Worm (Caenorhabditis elegans) whole organism, L4 larva: ENCODE data around the gene memi-2.

Source experiments
- T20F7.1 ChIP-seq: fragments of 200-800 bp; sonication (Bioruptor generic); optimal IDR thresholded peaks from 2 replicates; lab custom pipeline; 2018; ENCODE audit warnings: mild to moderate bottlenecking, missing genetic modification characterization, missing compliant biosample characterization
- T26A8.4 ChIP-seq: fragments of 200-800 bp; sonication (Bioruptor generic); IDR thresholded peaks from 2 replicates; pipeline ENCODE4 v1.3.6; 2022; ENCODE audit warnings: missing genetic modification characterization, missing compliant biosample characterization
- Y75B8A.6 ChIP-seq: fragments of 200-800 bp; sonication (Bioruptor generic); IDR thresholded peaks from 2 replicates; pipeline ENCODE4 v1.3.6; 2022; ENCODE audit warnings: missing genetic modification reagents, missing genetic modification characterization, missing compliant biosample characterization
- ZK546.5 ChIP-seq, 2 experiments: sonication (generic microtip); optimal IDR thresholded peaks; 2 replicates each; lab custom pipeline; 2017; ENCODE audit warnings: missing biosample characterization in 2 of 2, missing genetic modification characterization in 2 of 2
- aha-1 ChIP-seq: fragments of 150-350 bp; peaks from one replicate; lab custom pipeline; 2014; ENCODE audit warnings: missing biosample characterization, missing genetic modification characterization
- attf-4 ChIP-seq: sonication (generic microtip); optimal IDR thresholded peaks from 3 replicates; lab custom pipeline; 2017; ENCODE audit warnings: missing biosample characterization, missing genetic modification characterization
- ceh-20 ChIP-seq: fragments of 200-800 bp; sonication (Bioruptor generic); IDR thresholded peaks from 2 replicates; pipeline ENCODE4 v1.3.6; 2022; ENCODE audit warnings: missing genetic modification reagents, missing genetic modification characterization, missing compliant biosample characterization
- ceh-28 ChIP-seq: fragments of 150-350 bp; optimal IDR thresholded peaks from 2 replicates; lab custom pipeline; 2014; ENCODE audit warnings: missing biosample characterization, missing genetic modification reagents, missing genetic modification characterization
- ceh-62 ChIP-seq: sonication (generic microtip); optimal IDR thresholded peaks from 2 replicates; lab custom pipeline; 2017; ENCODE audit warnings: missing biosample characterization, missing genetic modification characterization
- ctbp-1 ChIP-seq: fragments of 200-800 bp; sonication (Bioruptor generic); IDR thresholded peaks from 2 replicates; pipeline ENCODE4 v1.3.6; 2022; ENCODE audit warnings: missing genetic modification reagents, missing genetic modification characterization, missing compliant biosample characterization
- dmd-8 ChIP-seq: fragments of 200-800 bp; sonication (Bioruptor generic); IDR thresholded peaks from 2 replicates; pipeline ENCODE4 v1.3.6; 2022; ENCODE audit warnings: missing genetic modification characterization, missing compliant biosample characterization
- duxl-1 ChIP-seq: sonication (generic microtip); optimal IDR thresholded peaks from 2 replicates; lab custom pipeline; 2016; ENCODE audit warnings: mild to moderate bottlenecking, missing genetic modification characterization, moderate library complexity, missing compliant biosample characterization; ENCODE audit not compliant: poor library complexity
- fkh-10 ChIP-seq: fragments of 150-350 bp; optimal IDR thresholded peaks from 2 replicates; lab custom pipeline; 2014; ENCODE audit warnings: missing biosample characterization, missing genetic modification reagents, missing genetic modification characterization
- fos-1 ChIP-seq: fragments of 150-350 bp; optimal IDR thresholded peaks from 2 replicates; lab custom pipeline; 2014; ENCODE audit warnings: missing biosample characterization, missing genetic modification characterization
- hlh-30 ChIP-seq: sonication (generic microtip); optimal IDR thresholded peaks from 2 replicates; lab custom pipeline; 2017; ENCODE audit warnings: antibody characterized with exemption, mild to moderate bottlenecking, missing genetic modification characterization, missing compliant biosample characterization; ENCODE audit not compliant: insufficient read depth
- hmg-1.1 ChIP-seq: fragments of 200-800 bp; sonication (Bioruptor generic); IDR thresholded peaks from 2 replicates; pipeline ENCODE4 v1.3.6; 2022; ENCODE audit warnings: missing genetic modification reagents, missing genetic modification characterization, missing compliant biosample characterization
- jun-1 ChIP-seq: fragments of 150-350 bp; optimal IDR thresholded peaks from 2 replicates; lab custom pipeline; 2014; ENCODE audit warnings: missing biosample characterization, missing genetic modification reagents, missing genetic modification characterization
- lin-13 ChIP-seq: fragments of 150-350 bp; optimal IDR thresholded peaks from 2 replicates; lab custom pipeline; 2014; ENCODE audit warnings: missing biosample characterization, missing genetic modification reagents, missing genetic modification characterization
- lin-38 ChIP-seq: fragments of 200-800 bp; sonication (Bioruptor generic); IDR thresholded peaks from 2 replicates; pipeline ENCODE4 v1.3.6; 2022; ENCODE audit warnings: missing genetic modification reagents, missing genetic modification characterization, missing compliant biosample characterization
- madf-9 ChIP-seq: fragments of 200-800 bp; sonication (Bioruptor generic); conservative IDR thresholded peaks from 2 replicates; pipeline ENCODE4 v1.3.6; 2022; ENCODE audit warnings: missing genetic modification reagents, missing genetic modification characterization, missing compliant biosample characterization
- mes-2 ChIP-seq: sonication (generic microtip); optimal IDR thresholded peaks from 2 replicates; lab custom pipeline; 2016; ENCODE audit warnings: missing genotype, mild to moderate bottlenecking, missing genetic modification characterization, missing compliant biosample characterization; ENCODE audit not compliant: poor library complexity, severe bottlenecking
- mxl-2 ChIP-seq: fragments of 200-800 bp; sonication (Bioruptor generic); conservative IDR thresholded peaks from 2 replicates; pipeline ENCODE4 v1.3.6; 2022; ENCODE audit warnings: missing genetic modification reagents, missing genetic modification characterization, missing compliant biosample characterization
- nhr-10 ChIP-seq: fragments of 150-350 bp; optimal IDR thresholded peaks from 2 replicates; lab custom pipeline; 2014; ENCODE audit warnings: missing biosample characterization, missing genetic modification characterization
- nhr-102 ChIP-seq: sonication (generic microtip); optimal IDR thresholded peaks from 2 replicates; lab custom pipeline; 2016; ENCODE audit warnings: mild to moderate bottlenecking, missing genetic modification characterization, moderate library complexity, missing compliant biosample characterization
- nhr-237 ChIP-seq: sonication (generic microtip); optimal IDR thresholded peaks from 2 replicates; lab custom pipeline; 2017; ENCODE audit warnings: missing biosample characterization, missing genetic modification characterization
- nhr-28 ChIP-seq: fragments of 150-350 bp; optimal IDR thresholded peaks from 2 replicates; lab custom pipeline; 2014; ENCODE audit warnings: missing biosample characterization, missing genetic modification characterization
- nhr-42 ChIP-seq: fragments of 200-800 bp; sonication (Bioruptor generic); IDR thresholded peaks from 2 replicates; pipeline ENCODE4 v1.3.6; 2022; ENCODE audit warnings: missing genetic modification characterization, missing compliant biosample characterization
- nhr-77 ChIP-seq: fragments of 150-350 bp; optimal IDR thresholded peaks from 2 replicates; lab custom pipeline; 2014; ENCODE audit warnings: missing biosample characterization, missing genetic modification characterization
- pha-4 ChIP-seq, 2 experiments: fragments of 150-350 bp in 1 of 2; fragments of 200-800 bp in 1 of 2; sonication (Bioruptor generic) in 1 of 2; IDR thresholded peaks in 1 of 2; optimal IDR thresholded peaks in 1 of 2; 2 replicates each; pipeline versions ENCODE4 v1.3.6 to Lab custom; 2014 to 2022; ENCODE audit warnings: missing genetic modification characterization in 2 of 2, missing genetic modification reagents in 2 of 2, missing biosample characterization in 1 of 2, missing compliant biosample characterization in 1 of 2
- rbr-2 ChIP-seq: sonication (generic microtip); optimal IDR thresholded peaks from 2 replicates; lab custom pipeline; 2016; ENCODE audit warnings: missing genotype, missing genetic modification characterization, missing compliant biosample characterization
- skn-1 ChIP-seq: fragments of 150-350 bp; optimal IDR thresholded peaks from 2 replicates; lab custom pipeline; 2014; ENCODE audit warnings: missing biosample characterization, missing genetic modification characterization
- snpc-1.2 ChIP-seq: fragments of 200-800 bp; sonication (Bioruptor generic); IDR thresholded peaks from 2 replicates; pipeline ENCODE4 v1.3.6; 2022; ENCODE audit warnings: missing genetic modification reagents, missing genetic modification characterization, missing compliant biosample characterization
- spr-3 ChIP-seq: fragments of 200-800 bp; sonication (Bioruptor generic); optimal IDR thresholded peaks from 2 replicates; lab custom pipeline; 2018; ENCODE audit warnings: mild to moderate bottlenecking, missing genetic modification characterization, missing compliant biosample characterization
- unc-130 ChIP-seq: sonication (generic microtip); optimal IDR thresholded peaks from 2 replicates; lab custom pipeline; 2016; ENCODE audit warnings: missing genetic modification reagents, missing genetic modification characterization, missing compliant biosample characterization
- unc-62 ChIP-seq, 3 experiments: fragments of 150-350 bp in 1 of 3; sonication (generic microtip); optimal IDR thresholded peaks in 2 of 3; peaks in 1 of 3; 1 replicate in 1 of 3; 2 replicates in 2 of 3; lab custom pipeline; 2014 to 2017; ENCODE audit warnings: missing biosample characterization in 3 of 3, missing genetic modification characterization in 3 of 3, missing genetic modification reagents in 3 of 3, missing genotype in 1 of 3
- vab-7 ChIP-seq: fragments of 200-800 bp; sonication (Bioruptor generic); IDR thresholded peaks from 2 replicates; pipeline ENCODE4 v1.3.6; 2022; ENCODE audit warnings: missing genetic modification reagents, missing genetic modification characterization, missing compliant biosample characterization
- zag-1 ChIP-seq: fragments of 150-350 bp; optimal IDR thresholded peaks from 2 replicates; lab custom pipeline; 2014; ENCODE audit warnings: missing biosample characterization, missing genetic modification characterization
- zip-2 ChIP-seq: fragments of 150-350 bp; optimal IDR thresholded peaks from 2 replicates; lab custom pipeline; 2014; ENCODE audit warnings: missing biosample characterization, missing genetic modification characterization
- ztf-7 ChIP-seq: fragments of 150-350 bp; optimal IDR thresholded peaks from 2 replicates; lab custom pipeline; 2014; ENCODE audit warnings: missing biosample characterization, missing genetic modification characterization

memi-2 gene

DNA sequence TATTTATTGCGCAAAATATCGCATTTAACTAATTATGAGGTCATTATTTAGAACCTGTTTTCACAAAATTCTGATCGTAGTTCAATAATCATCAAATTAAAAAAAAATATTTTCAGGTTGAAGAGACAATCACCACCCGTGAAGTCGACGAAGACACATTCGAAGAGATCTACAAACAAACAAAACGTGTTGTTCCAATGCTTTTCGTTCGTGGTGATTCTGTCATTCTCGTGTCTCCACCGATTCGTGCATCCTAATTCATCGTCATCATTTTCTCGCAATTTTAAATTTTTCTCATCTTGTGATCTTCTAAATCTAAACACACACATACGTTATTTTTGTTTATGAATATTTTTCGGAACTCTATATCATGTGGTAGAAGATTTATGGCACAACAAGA, 11.5 kb downstream of the memi-2 start (continued):
- TF ChIP-seq mes-2 (tag; lab: Kevin White, UChicago) (peak; percentile 55), ceh-62 (no peak), jun-1 (peak; percentile 13), snpc-1.2 (GFP tag; lab: Robert Waterston, UW) (no peak), hlh-30 (tag; lab: Kevin White, UChicago) (peak; percentile 65), attf-4 (tag; lab: Kevin White, UChicago) (no peak), T26A8.4 (GFP tag; lab: Robert Waterston, UW) (peak; percentile 69), skn-1 (tag; lab: Kevin White, UChicago) (no peak), ztf-7 (tag; lab: Kevin White, UChicago) (no peak), ceh-20 (peak; percentile 48; the same call in 1 of the 2 replicates), nhr-237 (tag; lab: Kevin White, UChicago) (no peak), ZK546.5 (tag; optimal IDR thresholded peaks at IDR 0.05; lab: Kevin White, UChicago) (no peak), dmd-8 (GFP tag; lab: Robert Waterston, UW) (0 out of 2 replicates have a peak, but pooled peaks have one; percentile 35), nhr-42 (peak; percentile 39; the same call in 1 of the 2 replicates), unc-130 (no peak), lin-38 (GFP tag; lab: Robert Waterston, UW) (peak; percentile 70), rbr-2 (tag; lab: Kevin White, UChicago) (no peak), nhr-102 (tag; lab: Kevin White, UChicago) (peak; percentile 49), duxl-1 (tag; lab: Kevin White, UChicago) (peak; percentile 5), zag-1 (tag; lab: Kevin White, UChicago) (no peak), mxl-2 (GFP tag; lab: Robert Waterston, UW) (peak; percentile 54), Y75B8A.6 (GFP tag; lab: Robert Waterston, UW) (no peak), spr-3 (GFP tag; lab: Kevin White, UChicago) (peak; percentile 18), aha-1 (peak; percentile 95), T20F7.1 (GFP tag; lab: Kevin White, UChicago) (peak; percentile 43), pha-4 (GFP tag; IDR thresholded peaks at IDR 0.05; lab: Robert Waterston, UW) (peak; percentile 42; the same call in 1 of the 2 replicates), pha-4 (tag; optimal IDR thresholded peaks at IDR 0.05; lab: Kevin White, UChicago) (no peak), ctbp-1 (GFP tag; lab: Robert Waterston, UW) (peak; percentile 50; the same call in 1 of the 2 replicates), vab-7 (GFP tag; lab: Robert Waterston, UW) (no peak), nhr-10 (tag; lab: Kevin White, UChicago) (peak; percentile 90), fos-1 (tag; lab: Kevin White, UChicago) (no peak), zip-2 (tag; lab: Kevin White, UChicago) (peak; percentile 66), ceh-28 (no peak), nhr-28 (tag; lab: Kevin White, UChicago) (peak; percentile 32), hmg-1.1 (GFP tag; lab: Robert Waterston, UW) (0 out of 2 replicates have a peak, but pooled peaks have one; percentile 25), madf-9 (no peak), fkh-10 (GFP tag; lab: Kevin White, UChicago) (no peak), nhr-77 (tag; lab: Kevin White, UChicago) (peak; percentile 60)
- TF ChIP-seq, all 104 proteins: peak for 38

DNA sequence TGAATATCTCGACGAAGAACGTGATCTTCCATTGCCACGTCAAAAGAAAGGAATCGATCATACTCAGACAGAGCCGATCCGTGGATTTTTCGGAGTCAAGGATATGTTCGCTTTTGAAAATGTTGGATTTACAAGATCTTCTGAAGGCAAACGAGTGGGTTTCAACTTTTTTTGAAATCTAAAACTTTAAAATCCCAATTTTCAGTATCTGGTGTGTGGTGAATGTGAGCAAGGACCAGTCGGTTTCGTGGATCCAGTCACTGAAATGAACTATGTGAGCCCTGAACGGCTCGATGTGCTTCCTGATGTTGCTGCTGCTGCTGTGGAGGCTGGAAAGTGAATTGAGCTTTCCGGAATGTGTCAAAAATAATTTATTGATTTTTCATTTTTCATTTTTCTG, 13.4 kb downstream of the memi-2 start, which contains the start of gene lsm-3:
Gene lsm-3 (plus strand): TSS at position 301 of the 400 bp plus-strand sequence.
- TF ChIP-seq unc-62 (GFP tag; optimal IDR thresholded peaks at IDR 0.05 in 1 of 2; lab: Kevin White, UChicago) = peak in 1 of 2 experiments; percentile 88
- no peak for TF ChIP-seq unc-62 (tag; optimal IDR thresholded peaks at IDR 0.05; lab: Kevin White, UChicago)
- TF ChIP-seq lin-13 (GFP tag; lab: Kevin White, UChicago) = no peak
